Worm (Caenorhabditis elegans) whole organism, L4 larva: ENCODE results near the gene ash-2.

Experiments
- F10B5.3 ChIP-seq: sonication (generic microtip); optimal IDR thresholded peaks from 2 replicates; lab custom pipeline; 2016; ENCODE audit warnings: mild to moderate bottlenecking, missing genetic modification characterization, missing compliant biosample characterization
- R02D3.7 ChIP-seq: fragments of 150-350 bp; sonication (generic microtip); optimal IDR thresholded peaks from 3 replicates; lab custom pipeline; 2014; ENCODE audit warnings: missing biosample characterization, missing genetic modification characterization
- T20F7.1 ChIP-seq: fragments of 200-800 bp; sonication (Bioruptor generic); optimal IDR thresholded peaks from 2 replicates; lab custom pipeline; 2018; ENCODE audit warnings: mild to moderate bottlenecking, missing genetic modification characterization, missing compliant biosample characterization
- Y5F2A.4 ChIP-seq: fragments of 200-800 bp; sonication (Bioruptor generic); optimal IDR thresholded peaks from 2 replicates; lab custom pipeline; 2018; ENCODE audit warnings: mild to moderate bottlenecking, missing genetic modification characterization, missing compliant biosample characterization
- ZK337.2 ChIP-seq: fragments of 200-800 bp; sonication (Bioruptor generic); IDR thresholded peaks from 2 replicates; pipeline ENCODE4 v1.3.6; 2022; ENCODE audit warnings: missing genetic modification reagents, missing genetic modification characterization, missing compliant biosample characterization
- ZK546.5 ChIP-seq, 2 experiments: sonication (generic microtip); optimal IDR thresholded peaks; 2 replicates each; lab custom pipeline; 2017; ENCODE audit warnings: missing biosample characterization in 2 of 2, missing genetic modification characterization in 2 of 2
- ama-1 ChIP-seq: fragments of 150-350 bp; optimal IDR thresholded peaks from 2 replicates; lab custom pipeline; 2014; ENCODE audit warnings: inconsistent platforms, mixed read lengths
- ceh-44 ChIP-seq: fragments of 200-800 bp; sonication (Bioruptor generic); IDR thresholded peaks from 2 replicates; pipeline ENCODE4 v1.3.6; 2022; ENCODE audit warnings: missing genetic modification reagents, missing genetic modification characterization, missing compliant biosample characterization
- ceh-62 ChIP-seq: sonication (generic microtip); optimal IDR thresholded peaks from 2 replicates; lab custom pipeline; 2017; ENCODE audit warnings: missing biosample characterization, missing genetic modification characterization
- ces-1 ChIP-seq: fragments of 150-350 bp; sonication (generic microtip); optimal IDR thresholded peaks from 4 replicates; lab custom pipeline; 2014; ENCODE audit warnings: missing biosample characterization, missing genetic modification reagents, missing genetic modification characterization
- cey-2 ChIP-seq: sonication (generic microtip); optimal IDR thresholded peaks from 3 replicates; lab custom pipeline; 2017; ENCODE audit warnings: missing genetic modification characterization, mild to moderate bottlenecking, missing compliant biosample characterization, antibody characterized with exemption, borderline replicate concordance; ENCODE audit not compliant: insufficient read depth
- ctbp-1 ChIP-seq: fragments of 200-800 bp; sonication (Bioruptor generic); IDR thresholded peaks from 2 replicates; pipeline ENCODE4 v1.3.6; 2022; ENCODE audit warnings: missing genetic modification reagents, missing genetic modification characterization, missing compliant biosample characterization
- daf-16 ChIP-seq, 3 experiments: sonication (generic microtip); optimal IDR thresholded peaks; 2 replicates each; lab custom pipeline; 2016 to 2017; ENCODE audit warnings: missing genetic modification characterization in 3 of 3, missing genetic modification reagents in 3 of 3, mild to moderate bottlenecking in 2 of 3, missing compliant biosample characterization in 2 of 3, missing biosample characterization in 1 of 3, moderate library complexity in 1 of 3
- daf-8 ChIP-seq: fragments of 200-800 bp; sonication (Bioruptor generic); IDR thresholded peaks from 2 replicates; pipeline ENCODE4 v1.3.6; 2022; ENCODE audit warnings: missing genetic modification characterization, missing compliant biosample characterization
- dmd-8 ChIP-seq: fragments of 200-800 bp; sonication (Bioruptor generic); IDR thresholded peaks from 2 replicates; pipeline ENCODE4 v1.3.6; 2022; ENCODE audit warnings: missing genetic modification characterization, missing compliant biosample characterization
- dmd-9 ChIP-seq: fragments of 200-800 bp; sonication (Bioruptor generic); IDR thresholded peaks from 2 replicates; pipeline ENCODE4 v1.3.6; 2022; ENCODE audit warnings: missing genetic modification reagents, missing genetic modification characterization, missing compliant biosample characterization
- dpl-1 ChIP-seq: fragments of 150-350 bp; optimal IDR thresholded peaks from 2 replicates; lab custom pipeline; 2014; ENCODE audit warnings: missing biosample characterization, missing genetic modification reagents, missing genetic modification characterization
- dve-1 ChIP-seq: sonication (generic microtip); optimal IDR thresholded peaks from 2 replicates; lab custom pipeline; 2017; ENCODE audit warnings: antibody characterized with exemption, mild to moderate bottlenecking, missing genetic modification characterization, missing compliant biosample characterization; ENCODE audit not compliant: insufficient read depth
- egl-43 ChIP-seq: fragments of 200-800 bp; sonication (Bioruptor generic); IDR thresholded peaks from 2 replicates; pipeline ENCODE4 v1.3.6; 2022; ENCODE audit warnings: missing genetic modification reagents, missing genetic modification characterization, missing compliant biosample characterization
- fkh-10 ChIP-seq: fragments of 150-350 bp; optimal IDR thresholded peaks from 2 replicates; lab custom pipeline; 2014; ENCODE audit warnings: missing biosample characterization, missing genetic modification reagents, missing genetic modification characterization
- fos-1 ChIP-seq: fragments of 150-350 bp; optimal IDR thresholded peaks from 2 replicates; lab custom pipeline; 2014; ENCODE audit warnings: missing biosample characterization, missing genetic modification characterization
- lin-29 ChIP-seq: fragments of 200-800 bp; sonication (Bioruptor generic); IDR thresholded peaks from 2 replicates; pipeline ENCODE4 v1.3.6; 2022; ENCODE audit warnings: missing genetic modification reagents, missing genetic modification characterization, missing compliant biosample characterization
- lir-3 ChIP-seq: sonication (generic microtip); optimal IDR thresholded peaks from 2 replicates; lab custom pipeline; 2016; ENCODE audit warnings: mild to moderate bottlenecking, missing genetic modification characterization, missing compliant biosample characterization
- madf-9 ChIP-seq: fragments of 200-800 bp; sonication (Bioruptor generic); conservative IDR thresholded peaks from 2 replicates; pipeline ENCODE4 v1.3.6; 2022; ENCODE audit warnings: missing genetic modification reagents, missing genetic modification characterization, missing compliant biosample characterization
- mdt-29 ChIP-seq: fragments of 200-800 bp; sonication (Bioruptor generic); IDR thresholded peaks from 2 replicates; pipeline ENCODE4 v1.3.6; 2022; ENCODE audit warnings: missing genetic modification reagents, missing genetic modification characterization, missing compliant biosample characterization
- mxl-2 ChIP-seq: fragments of 200-800 bp; sonication (Bioruptor generic); conservative IDR thresholded peaks from 2 replicates; pipeline ENCODE4 v1.3.6; 2022; ENCODE audit warnings: missing genetic modification reagents, missing genetic modification characterization, missing compliant biosample characterization
- mxl-3 ChIP-seq: fragments of 200-800 bp; sonication (Bioruptor generic); optimal IDR thresholded peaks from 2 replicates; lab custom pipeline; 2018; ENCODE audit warnings: mild to moderate bottlenecking, missing genetic modification characterization, missing compliant biosample characterization
- nhr-10 ChIP-seq: fragments of 150-350 bp; optimal IDR thresholded peaks from 2 replicates; lab custom pipeline; 2014; ENCODE audit warnings: missing biosample characterization, missing genetic modification characterization
- nhr-25 ChIP-seq: sonication (generic microtip); optimal IDR thresholded peaks from 2 replicates; lab custom pipeline; 2017; ENCODE audit warnings: missing genetic modification characterization, mild to moderate bottlenecking, missing compliant biosample characterization, antibody characterized with exemption, moderate library complexity, borderline replicate concordance; ENCODE audit not compliant: insufficient read depth
- nhr-28 ChIP-seq: fragments of 150-350 bp; optimal IDR thresholded peaks from 2 replicates; lab custom pipeline; 2014; ENCODE audit warnings: missing biosample characterization, missing genetic modification characterization
- nhr-41 ChIP-seq: fragments of 200-800 bp; sonication (Bioruptor generic); IDR thresholded peaks from 2 replicates; pipeline ENCODE4 v1.3.6; 2022; ENCODE audit warnings: missing genetic modification reagents, missing genetic modification characterization, missing compliant biosample characterization
- nhr-76 ChIP-seq: fragments of 150-350 bp; optimal IDR thresholded peaks from 2 replicates; lab custom pipeline; 2014; ENCODE audit warnings: missing biosample characterization, missing genetic modification characterization
- pha-4 ChIP-seq, 2 experiments: fragments of 150-350 bp in 1 of 2; fragments of 200-800 bp in 1 of 2; sonication (Bioruptor generic) in 1 of 2; IDR thresholded peaks in 1 of 2; optimal IDR thresholded peaks in 1 of 2; 2 replicates each; pipeline versions ENCODE4 v1.3.6 to Lab custom; 2014 to 2022; ENCODE audit warnings: missing genetic modification characterization in 2 of 2, missing genetic modification reagents in 2 of 2, missing biosample characterization in 1 of 2, missing compliant biosample characterization in 1 of 2
- php-3 ChIP-seq: fragments of 200-800 bp; sonication (Bioruptor generic); IDR thresholded peaks from 2 replicates; pipeline ENCODE4 v1.3.6; 2022; ENCODE audit warnings: missing genetic modification reagents, missing genetic modification characterization, missing compliant biosample characterization
- pqm-1 ChIP-seq: sonication (generic microtip); optimal IDR thresholded peaks from 2 replicates; lab custom pipeline; 2017; ENCODE audit warnings: missing biosample characterization, missing genetic modification characterization
- set-16 ChIP-seq: fragments of 200-800 bp; sonication (Bioruptor generic); IDR thresholded peaks from 2 replicates; pipeline ENCODE4 v1.3.6; 2022; ENCODE audit warnings: missing genetic modification reagents, missing genetic modification characterization, missing compliant biosample characterization
- skn-1 ChIP-seq: fragments of 150-350 bp; optimal IDR thresholded peaks from 2 replicates; lab custom pipeline; 2014; ENCODE audit warnings: missing biosample characterization, missing genetic modification characterization
- spr-3 ChIP-seq: fragments of 200-800 bp; sonication (Bioruptor generic); optimal IDR thresholded peaks from 2 replicates; lab custom pipeline; 2018; ENCODE audit warnings: mild to moderate bottlenecking, missing genetic modification characterization, missing compliant biosample characterization
- tra-1 ChIP-seq: fragments of 200-800 bp; sonication (Bioruptor generic); IDR thresholded peaks from 2 replicates; pipeline ENCODE4 v1.3.6; 2022; ENCODE audit warnings: missing genetic modification reagents, missing genetic modification characterization, missing compliant biosample characterization
- unc-130 ChIP-seq: sonication (generic microtip); optimal IDR thresholded peaks from 2 replicates; lab custom pipeline; 2016; ENCODE audit warnings: missing genetic modification reagents, missing genetic modification characterization, missing compliant biosample characterization
- unc-39 ChIP-seq: sonication (generic microtip); optimal IDR thresholded peaks from 2 replicates; lab custom pipeline; 2017; ENCODE audit warnings: missing biosample characterization, missing genetic modification characterization
- unc-62 ChIP-seq, 3 experiments: fragments of 150-350 bp in 1 of 3; sonication (generic microtip); optimal IDR thresholded peaks in 2 of 3; peaks in 1 of 3; 1 replicate in 1 of 3; 2 replicates in 2 of 3; lab custom pipeline; 2014 to 2017; ENCODE audit warnings: missing biosample characterization in 3 of 3, missing genetic modification characterization in 3 of 3, missing genetic modification reagents in 3 of 3, missing genotype in 1 of 3
- zag-1 ChIP-seq: fragments of 150-350 bp; optimal IDR thresholded peaks from 2 replicates; lab custom pipeline; 2014; ENCODE audit warnings: missing biosample characterization, missing genetic modification characterization
- zfp-3 ChIP-seq: fragments of 200-800 bp; sonication (Bioruptor generic); conservative IDR thresholded peaks from 2 replicates; pipeline ENCODE4 v1.3.6; 2022; ENCODE audit warnings: missing genetic modification reagents, missing genetic modification characterization, missing compliant biosample characterization
- zip-11 ChIP-seq: fragments of 200-800 bp; sonication (Bioruptor generic); IDR thresholded peaks from 2 replicates; pipeline ENCODE4 v1.3.6; 2022; ENCODE audit warnings: missing genetic modification characterization, missing compliant biosample characterization
- zip-2 ChIP-seq: fragments of 150-350 bp; optimal IDR thresholded peaks from 2 replicates; lab custom pipeline; 2014; ENCODE audit warnings: missing biosample characterization, missing genetic modification characterization
- ztf-11 ChIP-seq: fragments of 150-350 bp; optimal IDR thresholded peaks from 2 replicates; lab custom pipeline; 2014; ENCODE audit warnings: missing biosample characterization, missing genetic modification characterization
- ztf-7 ChIP-seq: fragments of 150-350 bp; optimal IDR thresholded peaks from 2 replicates; lab custom pipeline; 2014; ENCODE audit warnings: missing biosample characterization, missing genetic modification characterization

Gene ash-2

DNA sequence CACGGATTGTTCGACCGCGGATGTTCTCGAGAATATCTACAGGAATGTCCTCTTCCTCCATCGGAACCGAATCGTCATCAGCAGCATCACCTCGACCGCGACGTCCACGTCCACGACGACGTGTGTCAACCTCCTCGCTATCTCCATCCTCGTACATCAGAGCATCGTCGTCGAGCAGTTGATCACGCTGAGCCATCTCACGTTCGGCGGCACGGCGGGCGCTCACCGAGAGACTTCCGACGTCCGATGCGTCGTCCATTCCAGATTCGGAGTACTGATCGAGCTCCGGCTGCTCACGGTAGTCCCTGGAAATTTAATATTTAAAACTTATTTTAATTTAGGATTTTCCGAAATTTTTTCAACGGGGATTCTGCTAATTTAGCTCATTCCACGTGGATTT, 26.3 kb downstream of the ash-2 start:
- TF ChIP-seq set-16 (peak; percentile 73), egl-43 (GFP tag; lab: Robert Waterston, UW) (no peak)

DNA sequence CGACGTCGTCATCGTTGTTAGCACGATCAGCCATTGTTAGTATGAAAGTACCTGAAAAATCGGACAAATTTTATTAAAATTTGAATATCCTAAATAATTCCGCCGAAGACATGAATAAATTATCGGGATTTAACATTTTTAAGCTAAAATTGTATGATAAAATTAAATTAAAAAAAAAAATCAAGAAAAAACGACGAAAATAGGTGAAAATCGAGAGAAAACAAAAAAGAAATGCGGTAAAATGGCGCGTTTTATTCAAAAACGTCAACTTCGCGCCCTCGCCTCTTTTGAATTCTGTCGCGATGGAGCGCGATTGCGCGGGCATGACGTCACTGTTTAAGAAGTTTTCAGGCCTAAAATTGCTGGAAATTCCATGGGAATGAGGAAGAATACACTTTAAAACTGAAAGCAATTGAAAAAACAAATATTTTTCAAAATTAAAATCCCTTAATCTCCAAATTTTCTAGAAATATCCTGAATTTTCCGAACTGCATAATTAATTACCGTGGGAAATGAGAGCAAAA, 27.0 kb downstream of the ash-2 start, which contains the start of gene mcm-2:
Gene mcm-2, minus strand, starts transcription at position 51 of the 524 bp plus-strand sequence.
- no peak for TF ChIP-seq ctbp-1 (GFP tag; lab: Robert Waterston, UW)
- TF ChIP-seq Y5F2A.4: no peak
- TF ChIP-seq zip-11 (GFP tag; lab: Robert Waterston, UW): no peak
- TF ChIP-seq lir-3: no peak
- TF ChIP-seq unc-62 (GFP tag; optimal IDR thresholded peaks at IDR 0.05 in 1 of 2; lab: Kevin White, UChicago): no peak
- TF ChIP-seq unc-62 (tag; optimal IDR thresholded peaks at IDR 0.05; lab: Kevin White, UChicago): no peak
- peak; percentile 87 for TF ChIP-seq dpl-1 (GFP tag; lab: Kevin White, UChicago)
- TF ChIP-seq fos-1 (tag; lab: Kevin White, UChicago): no peak
- peak; percentile 89 for TF ChIP-seq unc-130 (GFP tag; lab: Kevin White, UChicago)
- no peak for TF ChIP-seq ama-1
- no peak for TF ChIP-seq madf-9 (GFP tag; lab: Robert Waterston, UW)
- TF ChIP-seq dmd-8: no peak
- no peak for TF ChIP-seq mdt-29 (GFP tag; lab: Robert Waterston, UW)
- no peak for TF ChIP-seq skn-1 (tag; lab: Kevin White, UChicago)
- TF ChIP-seq nhr-28: peak; percentile 29
- TF ChIP-seq ces-1 (GFP tag; lab: Kevin White, UChicago): no peak
- TF ChIP-seq fkh-10: no peak
- TF ChIP-seq zfp-3: no peak
- TF ChIP-seq pqm-1 (tag; lab: Kevin White, UChicago): no peak
- no peak for TF ChIP-seq T20F7.1 (GFP tag; lab: Kevin White, UChicago)
- TF ChIP-seq ceh-62 (tag; lab: Kevin White, UChicago): no peak
- no peak for TF ChIP-seq dve-1
- TF ChIP-seq zip-2 (tag; lab: Kevin White, UChicago): no peak
- no peak for TF ChIP-seq ZK337.2 (GFP tag; lab: Robert Waterston, UW)
- TF ChIP-seq unc-39 (tag; lab: Kevin White, UChicago): no peak
- TF ChIP-seq lin-29 (GFP tag; lab: Robert Waterston, UW): no peak
- TF ChIP-seq nhr-76 (tag; lab: Kevin White, UChicago): no peak
- no peak for TF ChIP-seq ZK546.5 (tag; optimal IDR thresholded peaks at IDR 0.05; lab: Kevin White, UChicago)
- TF ChIP-seq nhr-10 (tag; lab: Kevin White, UChicago): no peak
- TF ChIP-seq php-3: no peak
- no peak for TF ChIP-seq tra-1 (GFP tag; lab: Robert Waterston, UW)
- TF ChIP-seq cey-2 (tag; lab: Kevin White, UChicago): no peak
- no peak for TF ChIP-seq spr-3 (GFP tag; lab: Kevin White, UChicago)
- TF ChIP-seq zag-1 (tag; lab: Kevin White, UChicago): no peak
- TF ChIP-seq mxl-3: no peak
- TF ChIP-seq dmd-9 (GFP tag; lab: Robert Waterston, UW): no peak
- no peak for TF ChIP-seq ztf-7 (tag; lab: Kevin White, UChicago)
- no peak for TF ChIP-seq daf-8 (GFP tag; lab: Robert Waterston, UW)
- no peak for TF ChIP-seq ztf-11 (tag; lab: Kevin White, UChicago)
- TF ChIP-seq F10B5.3 (tag; lab: Kevin White, UChicago): no peak
- TF ChIP-seq nhr-41: no peak
- TF ChIP-seq R02D3.7 (tag; lab: Kevin White, UChicago): no peak
- no peak for TF ChIP-seq pha-4 (GFP tag; IDR thresholded peaks at IDR 0.05; lab: Robert Waterston, UW)
- no peak for TF ChIP-seq pha-4 (tag; optimal IDR thresholded peaks at IDR 0.05; lab: Kevin White, UChicago)
- TF ChIP-seq ceh-44: no peak
- no peak for TF ChIP-seq daf-16 (GFP tag; optimal IDR thresholded peaks at IDR 0.05; lab: Kevin White, UChicago)
- peak; percentile 57 for TF ChIP-seq daf-16 (tag; optimal IDR thresholded peaks at IDR 0.05; lab: Kevin White, UChicago)
- no peak for TF ChIP-seq mxl-2 (GFP tag; lab: Robert Waterston, UW)
- TF ChIP-seq nhr-25 (tag; lab: Kevin White, UChicago): no peak
